Worm (Caenorhabditis elegans) whole organism, L3 larva: Measurements from ENCODE around the gene sra-6.

Experiments
- ama-1 ChIP-seq: fragments of 150-350 bp; optimal IDR thresholded peaks from 2 replicates; lab custom pipeline; 2018
- egl-27 ChIP-seq: sonication (generic microtip); optimal IDR thresholded peaks from 4 replicates; lab custom pipeline; 2017; ENCODE audit warnings: missing biosample characterization, missing genetic modification reagents, missing genetic modification characterization
- fkh-2 ChIP-seq: fragments of 150-350 bp; optimal IDR thresholded peaks from 2 replicates; lab custom pipeline; 2014; ENCODE audit warnings: missing biosample characterization, missing genetic modification reagents, missing genetic modification characterization
- fos-1 ChIP-seq: fragments of 150-350 bp; optimal IDR thresholded peaks from 2 replicates; lab custom pipeline; 2014; ENCODE audit warnings: missing biosample characterization, missing genetic modification characterization
- nhr-76 ChIP-seq: fragments of 150-350 bp; sonication (generic microtip); optimal IDR thresholded peaks from 5 replicates; lab custom pipeline; 2014; ENCODE audit warnings: missing biosample characterization, missing genetic modification characterization
- nhr-77 ChIP-seq: fragments of 150-350 bp; optimal IDR thresholded peaks from 2 replicates; lab custom pipeline; 2014; ENCODE audit warnings: missing biosample characterization, missing genetic modification characterization
- sea-2 ChIP-seq: fragments of 150-350 bp; sonication (generic microtip); optimal IDR thresholded peaks from 4 replicates; lab custom pipeline; 2014; ENCODE audit warnings: missing biosample characterization, missing genetic modification reagents, missing genetic modification characterization
- zag-1 ChIP-seq: fragments of 150-350 bp; optimal IDR thresholded peaks from 2 replicates; lab custom pipeline; 2014; ENCODE audit warnings: missing biosample characterization, missing genetic modification characterization

ce11 chrII:9575670-9576069 lies 25.1 kb upstream of the sra-6 start, which contains the start of gene exc-7:
- TF ChIP-seq ama-1 (lab: Kevin White, UChicago) (no peak), egl-27 (tag; lab: Kevin White, UChicago) (no peak), nhr-76 (tag; lab: Kevin White, UChicago) (no peak), fkh-2 (no peak), sea-2 (GFP tag; lab: Kevin White, UChicago) (no peak), zag-1 (tag; lab: Kevin White, UChicago) (no peak), nhr-77 (tag; lab: Kevin White, UChicago) (no peak), fos-1 (tag; lab: Kevin White, UChicago) (no peak)
